Worm (Caenorhabditis elegans): ENCODE results near the gene srh-46.
"Not testable (repeated sequence)": the region's sequence is repeated elsewhere in the genome, so short reads cannot be mapped to it uniquely, and the experiment has no call there.

srh-46 gene

ce11 chrV:11292682-11293081, 10.0 kb downstream of the srh-46 start:
- TF ChIP-seq ztf-23 (GFP tag; IDR thresholded peaks at IDR 0.05) (no peak), T22C8.4 (GFP tag; IDR thresholded peaks at IDR 0.05) (no peak), flt-1 (GFP tag; IDR thresholded peaks at IDR 0.05) (no peak), ref-1 (GFP tag; conservative IDR thresholded peaks at IDR 0.05) (no peak), klf-2 (GFP tag; conservative IDR thresholded peaks at IDR 0.05) (no peak)

- TF ChIP-seq tab-1 (GFP tag; IDR thresholded peaks at IDR 0.05) (no peak), T22C8.4 (GFP tag; IDR thresholded peaks at IDR 0.05) (no peak), klf-2 (GFP tag; conservative IDR thresholded peaks at IDR 0.05) (no peak), ztf-29 (GFP tag; IDR thresholded peaks at IDR 0.05) (no peak), cog-1 (tag; optimal IDR thresholded peaks at IDR 0.05) (no peak)
Observed at ce11 chrV:11290888-11291287, 11.8 kb downstream of the srh-46 start, which contains the start of gene C03E10.1. Gene C03E10.1, plus strand, starts transcription at chrV:11291188.

ce11 chrV:11286114-11286513, 16.6 kb downstream of the srh-46 start, which contains the start of gene C03E10.3:
Gene C03E10.3, plus strand, starts transcription at chrV:11286414.
- not testable (repeated sequence) for TF ChIP-seq tab-1, flt-1, ztf-23 (GFP tag; IDR thresholded peaks at IDR 0.05)

- TF ChIP-seq tab-1 (GFP tag; IDR thresholded peaks at IDR 0.05) (no peak), med-1 (GFP tag; optimal IDR thresholded peaks at IDR 0.05; ENCODE audit: insufficient read depth) (no peak), ztf-23 (GFP tag; IDR thresholded peaks at IDR 0.05) (no peak), ref-1 (GFP tag; conservative IDR thresholded peaks at IDR 0.05) (no peak), T22C8.4 (GFP tag; IDR thresholded peaks at IDR 0.05) (no peak), klf-2 (GFP tag; conservative IDR thresholded peaks at IDR 0.05) (no peak), flt-1 (GFP tag; IDR thresholded peaks at IDR 0.05) (no peak), cog-1 (tag; optimal IDR thresholded peaks at IDR 0.05) (no peak), ztf-29 (GFP tag; IDR thresholded peaks at IDR 0.05) (no peak)
Observed at ce11 chrV:11282272-11282671, 20.4 kb downstream of the srh-46 start, which contains the start of gene gly-20. Gene gly-20, plus strand, starts transcription at chrV:11282572.

- no peak for TF ChIP-seq tab-1 (GFP tag; IDR thresholded peaks at IDR 0.05)
- TF ChIP-seq ztf-23 (GFP tag; IDR thresholded peaks at IDR 0.05): no peak
- TF ChIP-seq flt-1 (GFP tag; IDR thresholded peaks at IDR 0.05): no peak
- TF ChIP-seq klf-2 (GFP tag; conservative IDR thresholded peaks at IDR 0.05): no peak
- TF ChIP-seq med-1 (GFP tag; optimal IDR thresholded peaks at IDR 0.05; ENCODE audit: insufficient read depth): no peak
- TF ChIP-seq cog-1 (tag; optimal IDR thresholded peaks at IDR 0.05): peak; percentile 55
- TF ChIP-seq ref-1 (GFP tag; conservative IDR thresholded peaks at IDR 0.05): no peak
- no peak for TF ChIP-seq T22C8.4 (GFP tag; IDR thresholded peaks at IDR 0.05)
- 0 out of 2 replicates have a peak, but pooled peaks have one; percentile 11 for TF ChIP-seq ztf-29 (GFP tag; IDR thresholded peaks at IDR 0.05)
Observed at ce11 chrV:11281414-11282209, 21.1 kb downstream of the srh-46 start.

ce11 chrV:11279564-11279963, 23.1 kb downstream of the srh-46 start:
- TF ChIP-seq ref-1 (GFP tag; conservative IDR thresholded peaks at IDR 0.05): no peak
- peak; percentile 62 for TF ChIP-seq T22C8.4 (GFP tag; IDR thresholded peaks at IDR 0.05)

ce11 chrV:11272848-11273247, 29.8 kb downstream of the srh-46 start, which contains the start of gene clec-223:
Gene clec-223, plus strand, starts transcription at chrV:11273148.
- no peak for TF ChIP-seq med-1 (GFP tag; optimal IDR thresholded peaks at IDR 0.05; ENCODE audit: insufficient read depth)
- no peak for TF ChIP-seq ref-1 (GFP tag; conservative IDR thresholded peaks at IDR 0.05)
- no peak for TF ChIP-seq ztf-29 (GFP tag; IDR thresholded peaks at IDR 0.05)
- no peak for TF ChIP-seq ztf-23 (GFP tag; IDR thresholded peaks at IDR 0.05)

ce11 chrV:11271051-11271450, 31.6 kb downstream of the srh-46 start, which contains the start of gene clec-222:
Gene clec-222, plus strand, starts transcription at chrV:11271351.
- TF ChIP-seq T22C8.4 (GFP tag; IDR thresholded peaks at IDR 0.05): no peak
- no peak for TF ChIP-seq ref-1 (GFP tag; conservative IDR thresholded peaks at IDR 0.05)
- TF ChIP-seq klf-2 (GFP tag; conservative IDR thresholded peaks at IDR 0.05): no peak

- no peak for TF ChIP-seq T22C8.4 (GFP tag; IDR thresholded peaks at IDR 0.05)
- TF ChIP-seq ref-1 (GFP tag; conservative IDR thresholded peaks at IDR 0.05): no peak
- TF ChIP-seq klf-2 (GFP tag; conservative IDR thresholded peaks at IDR 0.05): no peak
Observed at ce11 chrV:11268791-11269190, 33.9 kb downstream of the srh-46 start, which contains the start of gene str-115. Gene str-115, plus strand, starts transcription at chrV:11269091.

- no peak for TF ChIP-seq ztf-29 (GFP tag; IDR thresholded peaks at IDR 0.05)
- TF ChIP-seq cog-1 (tag; optimal IDR thresholded peaks at IDR 0.05): no peak
- TF ChIP-seq ztf-23 (GFP tag; IDR thresholded peaks at IDR 0.05): no peak
- TF ChIP-seq T22C8.4 (GFP tag; IDR thresholded peaks at IDR 0.05): no peak
- no peak for TF ChIP-seq tab-1 (GFP tag; IDR thresholded peaks at IDR 0.05)
- TF ChIP-seq klf-2 (GFP tag; conservative IDR thresholded peaks at IDR 0.05): no peak
- no peak for TF ChIP-seq ref-1 (GFP tag; conservative IDR thresholded peaks at IDR 0.05)
- TF ChIP-seq flt-1 (GFP tag; IDR thresholded peaks at IDR 0.05): no peak
- TF ChIP-seq med-1 (GFP tag; optimal IDR thresholded peaks at IDR 0.05; ENCODE audit: insufficient read depth): no peak
Observed at ce11 chrV:11266681-11267080, 36.0 kb downstream of the srh-46 start, which contains the start of gene str-116. Gene str-116, plus strand, starts transcription at chrV:11266981.

ce11 chrV:11265482-11265881, 37.2 kb downstream of the srh-46 start, which contains the start of gene cln-3.1:
Gene cln-3.1, minus strand, starts transcription at chrV:11265652.
- TF ChIP-seq med-1 (GFP tag; optimal IDR thresholded peaks at IDR 0.05; ENCODE audit: insufficient read depth) (no peak), cog-1 (tag; optimal IDR thresholded peaks at IDR 0.05) (no peak), flt-1 (GFP tag; IDR thresholded peaks at IDR 0.05) (no peak), klf-2 (GFP tag; conservative IDR thresholded peaks at IDR 0.05) (no peak), ref-1 (GFP tag; conservative IDR thresholded peaks at IDR 0.05) (no peak), T22C8.4 (GFP tag; IDR thresholded peaks at IDR 0.05) (no peak), ztf-23 (GFP tag; IDR thresholded peaks at IDR 0.05) (no peak), tab-1 (GFP tag; IDR thresholded peaks at IDR 0.05) (no peak)
